Worm (Caenorhabditis elegans) whole organism, young adult: Measurements from ENCODE around the gene ugt-6.

Source experiments
- B0035.1 ChIP-seq: sonication (generic microtip); optimal IDR thresholded peaks from 2 replicates; lab custom pipeline; 2016; ENCODE audit warnings: missing genetic modification characterization, mild to moderate bottlenecking, missing compliant biosample characterization, missing genotype, missing genetic modification reagents
- D2030.7 ChIP-seq: fragments of 200-800 bp; sonication (Bioruptor generic); IDR thresholded peaks from 2 replicates; pipeline ENCODE4 v1.3.6; 2022; ENCODE audit warnings: missing genetic modification reagents, missing genetic modification characterization, missing compliant biosample characterization
- F23B12.7 ChIP-seq: sonication (generic microtip); optimal IDR thresholded peaks from 2 replicates; lab custom pipeline; 2017; ENCODE audit warnings: missing genetic modification characterization, mild to moderate bottlenecking, missing compliant biosample characterization, antibody characterized with exemption, moderate library complexity; ENCODE audit not compliant: insufficient read depth
- F33H1.4 ChIP-seq: fragments of 200-800 bp; sonication (Bioruptor generic); IDR thresholded peaks from 2 replicates; pipeline ENCODE4 v1.3.6; 2022; ENCODE audit warnings: missing genetic modification reagents, missing genetic modification characterization, missing compliant biosample characterization
- attf-3 ChIP-seq: fragments of 200-800 bp; sonication (Bioruptor generic); conservative IDR thresholded peaks from 2 replicates; pipeline ENCODE4 v1.3.6; 2022; ENCODE audit warnings: missing genetic modification reagents, missing genetic modification characterization, missing compliant biosample characterization
- ccch-3 ChIP-seq: fragments of 200-800 bp; sonication (Bioruptor generic); optimal IDR thresholded peaks from 2 replicates; lab custom pipeline; 2018; ENCODE audit warnings: mild to moderate bottlenecking, missing genetic modification characterization, missing compliant biosample characterization
- cebp-1 ChIP-seq, 2 experiments: fragments of 200-800 bp in 1 of 2; sonication (Bioruptor generic) in 1 of 2; sonication (generic microtip) in 1 of 2; IDR thresholded peaks in 1 of 2; optimal IDR thresholded peaks in 1 of 2; 2 replicates each; pipeline versions ENCODE4 v1.3.6 to Lab custom; 2017 to 2022; ENCODE audit warnings: missing compliant biosample characterization in 2 of 2, missing genetic modification characterization in 2 of 2, mild to moderate bottlenecking in 1 of 2, missing genetic modification reagents in 1 of 2, moderate library complexity in 1 of 2
- ceh-27 ChIP-seq: fragments of 200-800 bp; sonication (Bioruptor generic); optimal IDR thresholded peaks from 2 replicates; lab custom pipeline; 2018; ENCODE audit warnings: mild to moderate bottlenecking, missing genetic modification characterization, moderate library complexity, missing compliant biosample characterization
- ceh-91 ChIP-seq: fragments of 200-800 bp; sonication (Bioruptor generic); IDR thresholded peaks from 2 replicates; pipeline ENCODE4 v1.3.6; 2022; ENCODE audit warnings: missing genetic modification reagents, missing genetic modification characterization, missing compliant biosample characterization
- dox-1 ChIP-seq: fragments of 200-800 bp; sonication (Bioruptor generic); IDR thresholded peaks from 2 replicates; pipeline ENCODE4 v1.3.6; 2022; ENCODE audit warnings: missing genetic modification reagents, missing genetic modification characterization, missing compliant biosample characterization
- dpl-1 ChIP-seq: fragments of 150-350 bp; optimal IDR thresholded peaks from 2 replicates; lab custom pipeline; 2014; ENCODE audit warnings: missing biosample characterization, missing genetic modification reagents, missing genetic modification characterization
- efl-1 ChIP-seq: fragments of 150-350 bp; optimal IDR thresholded peaks from 2 replicates; lab custom pipeline; 2014; ENCODE audit warnings: missing biosample characterization, missing genetic modification reagents, missing genetic modification characterization
- lag-1 ChIP-seq: fragments of 200-800 bp; sonication (Bioruptor generic); IDR thresholded peaks from 2 replicates; pipeline ENCODE4 v1.3.6; 2022; ENCODE audit warnings: missing genetic modification reagents, missing genetic modification characterization, missing compliant biosample characterization
- lin-54 ChIP-seq: fragments of 200-800 bp; sonication (Bioruptor generic); optimal IDR thresholded peaks from 2 replicates; lab custom pipeline; 2018; ENCODE audit warnings: mild to moderate bottlenecking, missing genetic modification characterization, missing compliant biosample characterization
- lsl-1 ChIP-seq: fragments of 200-800 bp; sonication (Bioruptor generic); optimal IDR thresholded peaks from 2 replicates; lab custom pipeline; 2018; ENCODE audit warnings: mild to moderate bottlenecking, missing genetic modification characterization, moderate library complexity, missing compliant biosample characterization
- madf-6 ChIP-seq: fragments of 200-800 bp; sonication (Bioruptor generic); IDR thresholded peaks from 2 replicates; pipeline ENCODE4 v1.3.6; 2022; ENCODE audit warnings: missing genetic modification reagents, missing genetic modification characterization, missing compliant biosample characterization
- madf-8 ChIP-seq: fragments of 200-800 bp; sonication (Bioruptor generic); conservative IDR thresholded peaks from 2 replicates; pipeline ENCODE4 v1.3.6; 2022; ENCODE audit warnings: missing genetic modification reagents, missing genetic modification characterization, missing compliant biosample characterization
- mxl-1 ChIP-seq: sonication (generic microtip); optimal IDR thresholded peaks from 2 replicates; lab custom pipeline; 2016; ENCODE audit warnings: missing genetic modification characterization, missing compliant biosample characterization
- nhr-179 ChIP-seq: sonication (generic microtip); optimal IDR thresholded peaks from 2 replicates; lab custom pipeline; 2016; ENCODE audit warnings: mild to moderate bottlenecking, missing genetic modification characterization, missing compliant biosample characterization
- nhr-80 ChIP-seq: sonication (generic microtip); optimal IDR thresholded peaks from 2 replicates; lab custom pipeline; 2016; ENCODE audit warnings: missing genetic modification characterization, missing compliant biosample characterization
- pha-4 ChIP-seq: fragments of 150-350 bp; sonication (generic microtip); optimal IDR thresholded peaks from 2 replicates; lab custom pipeline; 2014; ENCODE audit warnings: missing biosample characterization, missing genetic modification reagents, missing genetic modification characterization
- sea-2 ChIP-seq: fragments of 200-800 bp; sonication (Bioruptor generic); IDR thresholded peaks from 2 replicates; pipeline ENCODE4 v1.3.6; 2022; ENCODE audit warnings: missing genetic modification characterization, missing compliant biosample characterization
- snpc-1.1 ChIP-seq: sonication (generic microtip); optimal IDR thresholded peaks from 2 replicates; lab custom pipeline; 2017; ENCODE audit warnings: missing genetic modification characterization, mild to moderate bottlenecking, missing compliant biosample characterization, antibody characterized with exemption, moderate library complexity, missing genotype, missing genetic modification reagents; ENCODE audit not compliant: insufficient read depth
- snpc-1.3 ChIP-seq: sonication (generic microtip); optimal IDR thresholded peaks from 2 replicates; lab custom pipeline; 2017; ENCODE audit warnings: missing genetic modification characterization, mild to moderate bottlenecking, missing compliant biosample characterization, antibody characterized with exemption, moderate library complexity, missing genotype, missing genetic modification reagents; ENCODE audit not compliant: insufficient read depth
- snpc-3.4 ChIP-seq: sonication (generic microtip); optimal IDR thresholded peaks from 2 replicates; lab custom pipeline; 2017; ENCODE audit warnings: missing genetic modification characterization, mild to moderate bottlenecking, missing compliant biosample characterization, antibody characterized with exemption, moderate library complexity, missing genotype, missing genetic modification reagents
- snpc-4 ChIP-seq, 5 experiments: fragments of 150-350 bp in 1 of 5; sonication (generic microtip) in 4 of 5; optimal IDR thresholded peaks; 2 replicates each; lab custom pipeline; 2014 to 2018; ENCODE audit warnings: missing genetic modification characterization in 5 of 5, missing biosample characterization in 3 of 5, antibody characterized with exemption in 2 of 5, mild to moderate bottlenecking in 2 of 5, missing compliant biosample characterization in 2 of 5, missing genotype in 2 of 5, moderate library complexity in 2 of 5, missing genetic modification reagents in 1 of 5
- tbp1 ChIP-seq: fragments of 200-800 bp; sonication (Bioruptor generic); optimal IDR thresholded peaks from 2 replicates; lab custom pipeline; 2018; ENCODE audit warnings: mild to moderate bottlenecking, missing genetic modification characterization, missing compliant biosample characterization
- xnd-1 ChIP-seq: sonication (generic microtip); optimal IDR thresholded peaks from 2 replicates; lab custom pipeline; 2016; ENCODE audit warnings: missing genotype, missing genetic modification reagents, missing genetic modification characterization, missing compliant biosample characterization
- zim-3 ChIP-seq: sonication (generic microtip); optimal IDR thresholded peaks from 2 replicates; lab custom pipeline; 2017; ENCODE audit warnings: mild to moderate bottlenecking, missing genetic modification characterization, moderate library complexity, missing compliant biosample characterization
- ztf-25 ChIP-seq: fragments of 200-800 bp; sonication (Bioruptor generic); IDR thresholded peaks from 2 replicates; pipeline ENCODE4 v1.3.6; 2022; ENCODE audit warnings: missing genetic modification reagents, missing genetic modification characterization, missing compliant biosample characterization
- ztf-28 ChIP-seq: fragments of 200-800 bp; sonication (Bioruptor generic); IDR thresholded peaks from 2 replicates; pipeline ENCODE4 v1.3.6; 2022; ENCODE audit warnings: missing genetic modification reagents, missing genetic modification characterization, missing compliant biosample characterization

ugt-6 gene

ce11 chrV:12773222-12773621, 24.8 kb downstream of the ugt-6 start, which contains the start of gene ZC455.1:
Gene ZC455.1 (plus strand): TSS chrV:12773522.
- TF ChIP-seq nhr-80 (tag; lab: Kevin White, UChicago) (no peak), ztf-28 (no peak)

DNA sequence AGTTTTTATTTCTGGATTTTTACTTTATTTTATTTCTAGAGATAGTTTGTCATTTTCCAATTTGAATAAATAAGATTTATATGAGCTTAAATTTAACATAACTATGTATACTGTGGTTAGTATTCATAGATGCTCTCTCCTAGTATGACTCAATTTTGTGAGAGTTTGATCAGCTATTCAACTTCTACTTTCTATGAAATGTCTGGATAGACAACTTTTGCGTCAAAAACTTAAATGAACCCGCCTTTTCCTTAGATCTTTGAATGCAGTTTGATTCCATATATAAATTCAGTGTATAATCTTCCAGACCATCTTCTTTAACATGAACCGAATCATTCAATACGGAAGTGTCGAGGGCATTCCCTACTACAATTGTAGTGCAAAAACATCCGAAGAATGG, 29.1 kb downstream of the ugt-6 start, which contains the start of gene srt-43:
Gene srt-43 (plus strand): TSS at position 301 of the 400 bp plus-strand sequence.
- TF ChIP-seq ztf-25 (GFP tag; lab: Robert Waterston, UW) (no peak), pha-4 (no peak), nhr-179 (no peak)

DNA sequence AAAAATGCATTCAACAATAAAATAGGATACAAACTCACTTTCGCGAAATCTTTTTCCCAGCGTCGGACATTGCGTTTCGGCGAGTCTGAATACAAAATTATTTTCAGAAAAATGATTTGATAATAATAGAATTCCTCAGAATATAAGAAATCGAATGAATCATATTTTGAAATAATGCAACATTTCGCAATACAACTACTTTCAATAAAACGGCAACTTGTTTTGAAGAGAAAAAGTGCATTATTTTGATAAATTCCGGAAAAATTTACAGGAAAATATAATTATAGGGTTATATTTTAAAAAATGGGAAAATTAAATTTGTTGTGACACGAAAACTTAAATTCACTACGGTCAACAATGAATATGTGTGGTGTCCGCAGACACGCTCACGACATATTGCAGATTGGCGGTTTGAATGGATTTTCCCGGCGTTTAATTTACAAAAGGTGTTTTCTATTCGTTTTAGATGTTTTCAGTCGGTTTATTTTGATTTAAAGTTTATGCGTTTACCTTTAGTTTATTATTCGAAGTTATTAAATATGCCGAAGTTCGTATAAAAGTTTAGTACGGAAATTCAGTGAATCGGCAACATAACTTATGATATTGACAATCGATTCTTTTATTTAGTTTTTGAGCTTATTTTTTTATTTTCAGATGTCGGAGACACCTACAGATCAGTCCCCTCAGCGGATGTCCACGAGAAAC, 34.6 kb downstream of the ugt-6 start, which contains the start of the genes abcf-1 and scc-3:
Gene abcf-1 (minus strand): TSS at position 85 of the 705 bp plus-strand sequence.
Gene scc-3 (plus strand): TSS at position 655 of the 705 bp plus-strand sequence.
- TF ChIP-seq lsl-1 (GFP tag; lab: Kevin White, UChicago) (peak; percentile 77), tbp1 (GFP tag; lab: Kevin White, UChicago) (peak; percentile 15), snpc-1.1 (tag; lab: Kevin White, UChicago) (peak; percentile 39), ceh-91 (GFP tag; lab: Robert Waterston, UW) (peak; percentile 61), ccch-3 (GFP tag; lab: Kevin White, UChicago) (no peak), B0035.1 (tag; lab: Kevin White, UChicago) (no peak), F33H1.4 (GFP tag; lab: Robert Waterston, UW) (peak; percentile 48), snpc-3.4 (tag; lab: Kevin White, UChicago) (peak; percentile 42), cebp-1 (GFP tag; IDR thresholded peaks at IDR 0.05; lab: Robert Waterston, UW) (no peak), cebp-1 (tag; optimal IDR thresholded peaks at IDR 0.05; lab: Kevin White, UChicago) (peak; percentile 80), zim-3 (tag; lab: Kevin White, UChicago) (no peak), dpl-1 (GFP tag; lab: Kevin White, UChicago) (peak; percentile 51), madf-6 (GFP tag; lab: Robert Waterston, UW) (peak; percentile 81; the same call in 1 of the 2 replicates), xnd-1 (tag; lab: Kevin White, UChicago) (peak; percentile 10), F23B12.7 (tag; lab: Kevin White, UChicago) (peak; percentile 25), snpc-1.3 (tag; lab: Kevin White, UChicago) (peak; percentile 71), sea-2 (GFP tag; lab: Robert Waterston, UW) (no peak), lin-54 (GFP tag; lab: Kevin White, UChicago) (peak; percentile 35), efl-1 (GFP tag; lab: Kevin White, UChicago) (peak; percentile 91), lag-1 (GFP tag; lab: Robert Waterston, UW) (no peak), D2030.7 (GFP tag; lab: Robert Waterston, UW) (0 out of 2 replicates have a peak, but pooled peaks have one; percentile 35), madf-8 (GFP tag; lab: Robert Waterston, UW) (peak; percentile 60), ceh-27 (GFP tag; lab: Kevin White, UChicago) (no peak), attf-3 (GFP tag; lab: Robert Waterston, UW) (peak; percentile 64), dox-1 (GFP tag; lab: Robert Waterston, UW) (0 out of 2 replicates have a peak, but pooled peaks have one; percentile 14), mxl-1 (no peak), snpc-4 (GFP tag; optimal IDR thresholded peaks at IDR 0.05; lab: Kevin White, UChicago) (no peak), snpc-4 (tag; optimal IDR thresholded peaks at IDR 0.05; lab: Kevin White, UChicago) (peak in 1 of 4 experiments; percentile 43)
- TF ChIP-seq, all 124 proteins: peak for 19
